Worm (Caenorhabditis elegans): ENCODE data around the gene srd-19.

DNA sequence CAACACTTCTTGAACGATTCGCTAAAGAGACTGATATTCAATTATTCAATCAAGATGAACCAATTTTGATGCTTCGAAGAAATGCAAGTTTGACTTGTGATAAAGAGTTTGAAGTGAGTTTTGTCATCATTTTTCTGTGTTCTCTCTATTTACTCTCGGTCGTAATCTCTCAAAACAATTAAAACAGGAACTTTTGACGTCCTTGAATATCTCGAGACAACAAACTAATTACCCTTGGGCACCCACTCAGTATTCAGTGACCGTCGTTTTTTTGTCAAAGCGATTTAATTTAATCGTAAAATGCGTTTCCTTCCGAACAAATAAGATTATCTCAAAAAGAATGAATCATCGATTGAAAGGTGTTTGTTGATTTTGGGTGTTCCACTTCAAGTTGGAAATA is 35.6 kb upstream of the srd-19 start:
- peak; percentile 16 for TF ChIP-seq ces-1 (GFP tag; optimal IDR thresholded peaks at IDR 0.05)
- no peak for TF ChIP-seq unc-62 (GFP tag; optimal IDR thresholded peaks at IDR 0.05)
- TF ChIP-seq nhr-2 (tag; optimal IDR thresholded peaks at IDR 0.05), result no peak
- no peak for TF ChIP-seq elt-3 (tag; optimal IDR thresholded peaks at IDR 0.05)
- TF ChIP-seq mls-2 (tag; optimal IDR thresholded peaks at IDR 0.05), result no peak
- TF ChIP-seq sem-2 (GFP tag; optimal IDR thresholded peaks at IDR 0.05), result no peak
- no peak for TF ChIP-seq snpc-4 (tag; optimal IDR thresholded peaks at IDR 0.05)
- TF ChIP-seq lin-13 (tag; optimal IDR thresholded peaks at IDR 0.05), result no peak
- no peak for TF ChIP-seq tbx-8 (GFP tag; optimal IDR thresholded peaks at IDR 0.05)
- TF ChIP-seq nhr-76 (tag; optimal IDR thresholded peaks at IDR 0.05), result no peak
- TF ChIP-seq ztf-11 (tag; optimal IDR thresholded peaks at IDR 0.05), result no peak
- no peak for TF ChIP-seq unc-120 (tag; optimal IDR thresholded peaks at IDR 0.05; ENCODE audit: poor library complexity, severe bottlenecking)
- TF ChIP-seq nhr-28 (tag; optimal IDR thresholded peaks at IDR 0.05), result no peak
- TF ChIP-seq elt-1 (tag; optimal IDR thresholded peaks at IDR 0.05; ENCODE audit: borderline replicate concordance, insufficient read depth), result no peak
